Worm (Caenorhabditis elegans) whole organism, L2 larva: ENCODE measurements around the gene bath-28.

Experiments used
- ama-1 ChIP-seq: fragments of 150-350 bp; optimal IDR thresholded peaks from 2 replicates; lab custom pipeline; 2018; ENCODE audit warnings: inconsistent platforms
- elt-3 ChIP-seq: sonication (generic microtip); optimal IDR thresholded peaks from 2 replicates; lab custom pipeline; 2017; ENCODE audit warnings: missing biosample characterization, missing genetic modification characterization
- nhr-237 ChIP-seq: fragments of 150-350 bp; optimal IDR thresholded peaks from 2 replicates; lab custom pipeline; 2014; ENCODE audit warnings: missing biosample characterization, missing genetic modification characterization
- peb-1 ChIP-seq: fragments of 150-350 bp; optimal IDR thresholded peaks from 2 replicates; lab custom pipeline; 2014; ENCODE audit warnings: missing biosample characterization, missing genetic modification characterization
- unc-62 ChIP-seq: fragments of 150-350 bp; optimal IDR thresholded peaks from 2 replicates; lab custom pipeline; 2014; ENCODE audit warnings: missing biosample characterization, missing genetic modification reagents, missing genetic modification characterization
- ztf-1 ChIP-seq: fragments of 200-800 bp; sonication (Bioruptor generic); conservative IDR thresholded peaks from 2 replicates; pipeline ENCODE4 v1.3.6; 2022; ENCODE audit warnings: missing genetic modification characterization, missing compliant biosample characterization
- ztf-11 ChIP-seq: sonication (generic microtip); optimal IDR thresholded peaks from 2 replicates; lab custom pipeline; 2017; ENCODE audit warnings: missing biosample characterization, missing genetic modification characterization
- ztf-4 ChIP-seq: fragments of 150-350 bp; optimal IDR thresholded peaks from 2 replicates; lab custom pipeline; 2014; ENCODE audit warnings: missing biosample characterization, missing genetic modification characterization

ce11 chrII:3344917-3345316 lies at the start of gene bath-28:
- TF ChIP-seq ztf-4 = no peak
- no peak for TF ChIP-seq peb-1 (tag; lab: Kevin White, UChicago)
- no peak for TF ChIP-seq ama-1 (lab: Kevin White, UChicago)
- no peak for TF ChIP-seq unc-62 (GFP tag; lab: Kevin White, UChicago)
- no peak for TF ChIP-seq elt-3 (tag; lab: Kevin White, UChicago)
- no peak for TF ChIP-seq ztf-1 (GFP tag; lab: Robert Waterston, UW)
- no peak for TF ChIP-seq nhr-237 (tag; lab: Kevin White, UChicago)
- no peak for TF ChIP-seq ztf-11 (tag; lab: Kevin White, UChicago)
